Worm (Caenorhabditis elegans) whole organism, young adult: ENCODE data around the gene Y7A5A.24.
A peak's percentile ranks its signal among the peaks of the same experiment; 100 is the strongest.

ENCODE experiments used
- B0019.2 ChIP-seq: fragments of 200-800 bp; sonication (Bioruptor generic); conservative IDR thresholded peaks from 2 replicates; pipeline ENCODE4 v1.3.6; 2022; ENCODE audit warnings: missing genetic modification reagents, missing genetic modification characterization, missing compliant biosample characterization
- B0035.1 ChIP-seq: sonication (generic microtip); optimal IDR thresholded peaks from 2 replicates; lab custom pipeline; 2016; ENCODE audit warnings: missing genetic modification characterization, mild to moderate bottlenecking, missing compliant biosample characterization, missing genotype, missing genetic modification reagents
- D2030.7 ChIP-seq: fragments of 200-800 bp; sonication (Bioruptor generic); IDR thresholded peaks from 2 replicates; pipeline ENCODE4 v1.3.6; 2022; ENCODE audit warnings: missing genetic modification reagents, missing genetic modification characterization, missing compliant biosample characterization
- F10E7.11 ChIP-seq: sonication (generic microtip); optimal IDR thresholded peaks from 2 replicates; lab custom pipeline; 2017; ENCODE audit warnings: mild to moderate bottlenecking, missing genetic modification characterization, moderate library complexity, missing compliant biosample characterization
- F23B12.7 ChIP-seq: sonication (generic microtip); optimal IDR thresholded peaks from 2 replicates; lab custom pipeline; 2017; ENCODE audit warnings: missing genetic modification characterization, mild to moderate bottlenecking, missing compliant biosample characterization, antibody characterized with exemption, moderate library complexity; ENCODE audit not compliant: insufficient read depth
- K11D2.4 ChIP-seq: fragments of 200-800 bp; sonication (Bioruptor generic); IDR thresholded peaks from 2 replicates; pipeline ENCODE4 v1.3.6; 2022; ENCODE audit warnings: missing genetic modification reagents, missing genetic modification characterization, missing compliant biosample characterization
- K12H6.12 ChIP-seq: fragments of 200-800 bp; sonication (Bioruptor generic); optimal IDR thresholded peaks from 2 replicates; lab custom pipeline; 2018; ENCODE audit warnings: mild to moderate bottlenecking, missing genetic modification characterization, missing compliant biosample characterization
- T26A5.8 ChIP-seq: sonication (generic microtip); optimal IDR thresholded peaks from 2 replicates; lab custom pipeline; 2016; ENCODE audit warnings: missing genetic modification characterization, missing compliant biosample characterization
- Y56A3A.18 ChIP-seq: fragments of 200-800 bp; sonication (Bioruptor generic); IDR thresholded peaks from 2 replicates; pipeline ENCODE4 v1.3.6; 2022; ENCODE audit warnings: missing genetic modification reagents, missing genetic modification characterization, missing compliant biosample characterization
- Y79H2A.3 ChIP-seq: fragments of 200-800 bp; sonication (Bioruptor generic); conservative IDR thresholded peaks from 2 replicates; pipeline ENCODE4 v1.3.6; 2022; ENCODE audit warnings: missing genetic modification reagents, missing genetic modification characterization, missing compliant biosample characterization
- aptf-3 ChIP-seq: fragments of 200-800 bp; sonication (Bioruptor generic); IDR thresholded peaks from 2 replicates; pipeline ENCODE4 v1.3.6; 2022; ENCODE audit warnings: missing genetic modification characterization, missing compliant biosample characterization
- bed-1 ChIP-seq: fragments of 200-800 bp; sonication (Bioruptor generic); IDR thresholded peaks from 2 replicates; pipeline ENCODE4 v1.3.6; 2022; ENCODE audit warnings: missing genetic modification reagents, missing genetic modification characterization, missing compliant biosample characterization
- bed-2 ChIP-seq: fragments of 200-800 bp; sonication (Bioruptor generic); IDR thresholded peaks from 2 replicates; pipeline ENCODE4 v1.3.6; 2022; ENCODE audit warnings: missing genetic modification reagents, missing genetic modification characterization, missing compliant biosample characterization
- ccch-3 ChIP-seq: fragments of 200-800 bp; sonication (Bioruptor generic); optimal IDR thresholded peaks from 2 replicates; lab custom pipeline; 2018; ENCODE audit warnings: mild to moderate bottlenecking, missing genetic modification characterization, missing compliant biosample characterization
- cebp-1 ChIP-seq, 2 experiments: fragments of 200-800 bp in 1 of 2; sonication (Bioruptor generic) in 1 of 2; sonication (generic microtip) in 1 of 2; IDR thresholded peaks in 1 of 2; optimal IDR thresholded peaks in 1 of 2; 2 replicates each; pipeline versions ENCODE4 v1.3.6 to Lab custom; 2017 to 2022; ENCODE audit warnings: missing compliant biosample characterization in 2 of 2, missing genetic modification characterization in 2 of 2, mild to moderate bottlenecking in 1 of 2, missing genetic modification reagents in 1 of 2, moderate library complexity in 1 of 2
- chd-7 ChIP-seq: sonication (generic microtip); optimal IDR thresholded peaks from 2 replicates; lab custom pipeline; 2016; ENCODE audit warnings: mild to moderate bottlenecking, missing genetic modification characterization, moderate library complexity, missing compliant biosample characterization
- dox-1 ChIP-seq: fragments of 200-800 bp; sonication (Bioruptor generic); IDR thresholded peaks from 2 replicates; pipeline ENCODE4 v1.3.6; 2022; ENCODE audit warnings: missing genetic modification reagents, missing genetic modification characterization, missing compliant biosample characterization
- egl-18 ChIP-seq: fragments of 200-800 bp; sonication (Bioruptor generic); IDR thresholded peaks from 2 replicates; pipeline ENCODE4 v1.3.6; 2022; ENCODE audit warnings: missing genetic modification reagents, missing genetic modification characterization, missing compliant biosample characterization
- egrh-3 ChIP-seq: fragments of 200-800 bp; sonication (Bioruptor generic); IDR thresholded peaks from 2 replicates; pipeline ENCODE4 v1.3.6; 2022; ENCODE audit warnings: missing genetic modification reagents, missing genetic modification characterization, missing compliant biosample characterization
- ekl-4 ChIP-seq: fragments of 200-800 bp; sonication (Bioruptor generic); IDR thresholded peaks from 2 replicates; pipeline ENCODE4 v1.3.6; 2022; ENCODE audit warnings: missing genetic modification reagents, missing genetic modification characterization, missing compliant biosample characterization
- fkh-3 ChIP-seq: sonication (generic microtip); optimal IDR thresholded peaks from 2 replicates; lab custom pipeline; 2016; ENCODE audit warnings: mild to moderate bottlenecking, missing genetic modification characterization, missing compliant biosample characterization
- gei-17 ChIP-seq: fragments of 200-800 bp; sonication (Bioruptor generic); optimal IDR thresholded peaks from 2 replicates; lab custom pipeline; 2018; ENCODE audit warnings: mild to moderate bottlenecking, missing genetic modification characterization, missing compliant biosample characterization
- him-1 ChIP-seq: sonication (generic microtip); optimal IDR thresholded peaks from 2 replicates; lab custom pipeline; 2016; ENCODE audit warnings: missing genotype, missing genetic modification reagents, missing genetic modification characterization, missing compliant biosample characterization
- hmg-1.2 ChIP-seq: fragments of 200-800 bp; sonication (Bioruptor generic); IDR thresholded peaks from 2 replicates; pipeline ENCODE4 v1.3.6; 2022; ENCODE audit warnings: missing genetic modification reagents, missing genetic modification characterization, missing compliant biosample characterization
- hmg-20 ChIP-seq: fragments of 200-800 bp; sonication (Bioruptor generic); IDR thresholded peaks from 2 replicates; pipeline ENCODE4 v1.3.6; 2022; ENCODE audit warnings: missing genetic modification reagents, missing genetic modification characterization, missing compliant biosample characterization
- hrde-1 ChIP-seq: sonication (generic microtip); optimal IDR thresholded peaks from 2 replicates; lab custom pipeline; 2016; ENCODE audit warnings: missing genetic modification characterization, mild to moderate bottlenecking, missing compliant biosample characterization, moderate library complexity, missing genotype, missing genetic modification reagents, borderline replicate concordance
- hsf-1 ChIP-seq: fragments of 200-800 bp; sonication (Bioruptor generic); IDR thresholded peaks from 2 replicates; pipeline ENCODE4 v1.3.6; 2022; ENCODE audit warnings: missing genetic modification reagents, missing genetic modification characterization, missing compliant biosample characterization
- lin-35 ChIP-seq, 3 experiments: fragments of 150-350 bp in 2 of 3; sonication (generic microtip) in 1 of 3; optimal IDR thresholded peaks; 2 replicates each; lab custom pipeline; 2014 to 2018; ENCODE audit warnings: missing biosample characterization in 3 of 3, missing genetic modification characterization in 3 of 3, missing genetic modification reagents in 3 of 3
- lin-54 ChIP-seq: fragments of 200-800 bp; sonication (Bioruptor generic); optimal IDR thresholded peaks from 2 replicates; lab custom pipeline; 2018; ENCODE audit warnings: mild to moderate bottlenecking, missing genetic modification characterization, missing compliant biosample characterization
- lir-1 ChIP-seq: fragments of 200-800 bp; sonication (Bioruptor generic); conservative IDR thresholded peaks from 2 replicates; pipeline ENCODE4 v1.3.6; 2022; ENCODE audit warnings: missing genetic modification reagents, missing genetic modification characterization, missing compliant biosample characterization
- lsy-27 ChIP-seq: sonication (generic microtip); optimal IDR thresholded peaks from 2 replicates; lab custom pipeline; 2017; ENCODE audit warnings: missing genetic modification characterization, mild to moderate bottlenecking, missing compliant biosample characterization, antibody characterized with exemption, missing genotype, borderline replicate concordance; ENCODE audit not compliant: insufficient read depth
- madf-3 ChIP-seq: fragments of 200-800 bp; sonication (Bioruptor generic); IDR thresholded peaks from 2 replicates; pipeline ENCODE4 v1.3.6; 2022; ENCODE audit warnings: missing genetic modification reagents, missing genetic modification characterization, missing compliant biosample characterization
- madf-8 ChIP-seq: fragments of 200-800 bp; sonication (Bioruptor generic); conservative IDR thresholded peaks from 2 replicates; pipeline ENCODE4 v1.3.6; 2022; ENCODE audit warnings: missing genetic modification reagents, missing genetic modification characterization, missing compliant biosample characterization
- mel-28 ChIP-seq: sonication (generic microtip); optimal IDR thresholded peaks from 2 replicates; lab custom pipeline; 2016; ENCODE audit warnings: borderline replicate concordance, mild to moderate bottlenecking, missing genetic modification characterization, missing compliant biosample characterization
- mes-4 ChIP-seq: sonication (generic microtip); optimal IDR thresholded peaks from 2 replicates; lab custom pipeline; 2016; ENCODE audit warnings: missing genotype, missing genetic modification characterization, missing compliant biosample characterization
- mxl-1 ChIP-seq: sonication (generic microtip); optimal IDR thresholded peaks from 2 replicates; lab custom pipeline; 2016; ENCODE audit warnings: missing genetic modification characterization, missing compliant biosample characterization
- nfya-2 ChIP-seq: fragments of 200-800 bp; sonication (Bioruptor generic); IDR thresholded peaks from 2 replicates; pipeline ENCODE4 v1.3.6; 2022; ENCODE audit warnings: missing genetic modification reagents, missing genetic modification characterization, missing compliant biosample characterization
- nfyb-1 ChIP-seq: fragments of 200-800 bp; sonication (Bioruptor generic); IDR thresholded peaks from 2 replicates; pipeline ENCODE4 v1.3.6; 2022; ENCODE audit warnings: missing genetic modification reagents, missing genetic modification characterization, missing compliant biosample characterization
- nhr-179 ChIP-seq: sonication (generic microtip); optimal IDR thresholded peaks from 2 replicates; lab custom pipeline; 2016; ENCODE audit warnings: mild to moderate bottlenecking, missing genetic modification characterization, missing compliant biosample characterization
- rcor-1 ChIP-seq: fragments of 200-800 bp; sonication (Bioruptor generic); IDR thresholded peaks from 2 replicates; pipeline ENCODE4 v1.3.6; 2022; ENCODE audit warnings: missing genetic modification reagents, missing genetic modification characterization, missing compliant biosample characterization
- rpc-1 ChIP-seq, 2 experiments: fragments of 150-350 bp in 1 of 2; sonication (generic microtip) in 1 of 2; optimal IDR thresholded peaks; 2 replicates each; lab custom pipeline; 2014 to 2018; ENCODE audit warnings: missing biosample characterization in 1 of 2, missing genetic modification characterization in 1 of 2, missing genetic modification reagents in 1 of 2, missing genotype in 1 of 2
- snpc-1.1 ChIP-seq: sonication (generic microtip); optimal IDR thresholded peaks from 2 replicates; lab custom pipeline; 2017; ENCODE audit warnings: missing genetic modification characterization, mild to moderate bottlenecking, missing compliant biosample characterization, antibody characterized with exemption, moderate library complexity, missing genotype, missing genetic modification reagents; ENCODE audit not compliant: insufficient read depth
- snpc-4 ChIP-seq, 5 experiments: fragments of 150-350 bp in 1 of 5; sonication (generic microtip) in 4 of 5; optimal IDR thresholded peaks; 2 replicates each; lab custom pipeline; 2014 to 2018; ENCODE audit warnings: missing genetic modification characterization in 5 of 5, missing biosample characterization in 3 of 5, antibody characterized with exemption in 2 of 5, mild to moderate bottlenecking in 2 of 5, missing compliant biosample characterization in 2 of 5, missing genotype in 2 of 5, moderate library complexity in 2 of 5, missing genetic modification reagents in 1 of 5
- tbx-9 ChIP-seq: sonication (generic microtip); optimal IDR thresholded peaks from 2 replicates; lab custom pipeline; 2016; ENCODE audit warnings: borderline replicate concordance, missing genetic modification characterization, inconsistent platforms, missing compliant biosample characterization

Gene Y7A5A.24

DNA sequence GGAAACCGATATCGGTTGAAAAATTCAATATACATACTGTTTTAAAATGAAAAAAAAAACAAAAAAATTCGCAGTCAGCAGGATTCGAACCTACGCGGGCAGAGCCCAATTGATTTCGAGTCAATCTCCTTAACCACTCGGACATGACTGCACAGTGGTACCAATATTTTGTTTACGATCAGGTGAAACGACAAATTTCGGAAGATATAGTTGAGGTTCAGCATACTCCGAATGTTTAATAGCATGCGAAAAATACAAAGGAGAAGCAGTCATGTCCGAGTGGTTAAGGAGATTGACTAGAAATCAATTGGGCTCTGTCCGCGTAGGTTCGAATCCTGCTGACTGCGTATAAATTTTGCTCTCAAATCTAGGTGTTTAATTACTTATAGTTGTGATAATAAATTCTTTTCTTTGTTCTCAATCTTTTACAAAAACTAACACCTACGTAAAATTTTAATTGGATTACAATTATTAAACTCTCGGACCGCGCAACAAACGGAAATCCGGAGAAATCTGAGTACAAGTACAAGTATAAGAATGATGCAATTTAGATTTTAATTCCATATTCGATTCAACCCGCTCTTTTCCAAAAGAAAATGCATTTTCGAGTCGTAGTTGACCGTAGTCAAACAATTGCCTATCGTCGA lies 8.5 kb downstream of the Y7A5A.24 start, which contains the start of gene Y7A5A.13 (continued):
- TF ChIP-seq lsy-27 (tag; lab: Kevin White, UChicago) (no peak), K12H6.12 (tag; lab: Kevin White, UChicago) (no peak), mxl-1 (tag; lab: Kevin White, UChicago) (no peak), bed-1 (GFP tag; lab: Robert Waterston, UW) (no peak), Y56A3A.18 (GFP tag; lab: Robert Waterston, UW) (0 out of 2 replicates have a peak, but pooled peaks have one; percentile 46), ekl-4 (no peak; the same call in 1 of the 2 replicates), D2030.7 (GFP tag; lab: Robert Waterston, UW) (peak; percentile 83), lin-35 (GFP tag; optimal IDR thresholded peaks at IDR 0.05; lab: Kevin White, UChicago) (peak in 1 of 3 experiments; percentile 31), rpc-1 (optimal IDR thresholded peaks at IDR 0.05; lab: Kevin White, UChicago) (peak; percentile 82), rpc-1 (tag; optimal IDR thresholded peaks at IDR 0.05; lab: Kevin White, UChicago) (peak; percentile 90), hrde-1 (tag; lab: Kevin White, UChicago) (no peak), T26A5.8 (no peak), Y79H2A.3 (GFP tag; lab: Robert Waterston, UW) (0 out of 2 replicates have a peak, but pooled peaks have one; percentile 11), rcor-1 (GFP tag; lab: Robert Waterston, UW) (peak; percentile 54), snpc-4 (GFP tag; optimal IDR thresholded peaks at IDR 0.05; lab: Kevin White, UChicago) (peak; percentile 51), snpc-4 (tag; optimal IDR thresholded peaks at IDR 0.05; lab: Kevin White, UChicago) (peak in 3 of 4 experiments; percentile 62 to 78 (median 68)), him-1 (peak; percentile 79), B0019.2 (GFP tag; lab: Robert Waterston, UW) (no peak), mel-28 (tag; lab: Kevin White, UChicago) (no peak), hmg-1.2 (GFP tag; lab: Robert Waterston, UW) (peak; percentile 70), nhr-179 (tag; lab: Kevin White, UChicago) (no peak), K11D2.4 (GFP tag; lab: Robert Waterston, UW) (0 out of 2 replicates have a peak, but pooled peaks have one; percentile 27), B0035.1 (peak; percentile 6), snpc-1.1 (peak; percentile 62), lir-1 (GFP tag; lab: Robert Waterston, UW) (no peak), mes-4 (tag; lab: Kevin White, UChicago) (no peak), hmg-20 (GFP tag; lab: Robert Waterston, UW) (peak; percentile 57; the same call in 1 of the 2 replicates), lin-54 (GFP tag; lab: Kevin White, UChicago) (no peak), madf-8 (no peak), chd-7 (tag; lab: Kevin White, UChicago) (peak; percentile 20), tbx-9 (tag; lab: Kevin White, UChicago) (no peak), nfyb-1 (peak; percentile 73), egl-18 (GFP tag; lab: Robert Waterston, UW) (no peak), cebp-1 (GFP tag; IDR thresholded peaks at IDR 0.05; lab: Robert Waterston, UW) (no peak), cebp-1 (tag; optimal IDR thresholded peaks at IDR 0.05; lab: Kevin White, UChicago) (peak; percentile 30), ccch-3 (GFP tag; lab: Kevin White, UChicago) (no peak), aptf-3 (GFP tag; lab: Robert Waterston, UW) (0 out of 2 replicates have a peak, but pooled peaks have one; percentile 43), egrh-3 (no peak; the same call in 1 of the 2 replicates), gei-17 (no peak), fkh-3 (tag; lab: Kevin White, UChicago) (no peak), F23B12.7 (no peak), dox-1 (GFP tag; lab: Robert Waterston, UW) (peak; percentile 64), nfya-2 (GFP tag; lab: Robert Waterston, UW) (no peak), madf-3 (GFP tag; lab: Robert Waterston, UW) (no peak), hsf-1 (no peak), F10E7.11 (tag; lab: Kevin White, UChicago) (no peak), bed-2 (no peak)
